Worm (Caenorhabditis elegans) whole organism, L4 larva: ENCODE data around the gene srx-76.
A peak's percentile ranks its signal among the peaks of the same experiment; 100 is the strongest.

Experiments used
- F37D6.2 ChIP-seq: sonication (generic microtip); optimal IDR thresholded peaks from 2 replicates; lab custom pipeline; 2016; ENCODE audit warnings: mild to moderate bottlenecking, missing genetic modification characterization, missing compliant biosample characterization
- F49E8.2 ChIP-seq: sonication (generic microtip); optimal IDR thresholded peaks from 2 replicates; lab custom pipeline; 2016; ENCODE audit warnings: missing compliant biosample characterization, mild to moderate bottlenecking, missing genetic modification characterization, borderline replicate concordance
- T20F7.1 ChIP-seq: fragments of 200-800 bp; sonication (Bioruptor generic); optimal IDR thresholded peaks from 2 replicates; lab custom pipeline; 2018; ENCODE audit warnings: mild to moderate bottlenecking, missing genetic modification characterization, missing compliant biosample characterization
- T26A8.4 ChIP-seq: fragments of 200-800 bp; sonication (Bioruptor generic); IDR thresholded peaks from 2 replicates; pipeline ENCODE4 v1.3.6; 2022; ENCODE audit warnings: missing genetic modification characterization, missing compliant biosample characterization
- Y105C5A.15 ChIP-seq: fragments of 200-800 bp; sonication (Bioruptor generic); IDR thresholded peaks from 2 replicates; pipeline ENCODE4 v1.3.6; 2022; ENCODE audit warnings: missing genetic modification characterization, missing compliant biosample characterization
- Y5F2A.4 ChIP-seq: fragments of 200-800 bp; sonication (Bioruptor generic); optimal IDR thresholded peaks from 2 replicates; lab custom pipeline; 2018; ENCODE audit warnings: mild to moderate bottlenecking, missing genetic modification characterization, missing compliant biosample characterization
- aha-1 ChIP-seq: fragments of 150-350 bp; peaks from one replicate; lab custom pipeline; 2014; ENCODE audit warnings: missing biosample characterization, missing genetic modification characterization
- ceh-62 ChIP-seq: sonication (generic microtip); optimal IDR thresholded peaks from 2 replicates; lab custom pipeline; 2017; ENCODE audit warnings: missing biosample characterization, missing genetic modification characterization
- ces-1 ChIP-seq: fragments of 150-350 bp; sonication (generic microtip); optimal IDR thresholded peaks from 4 replicates; lab custom pipeline; 2014; ENCODE audit warnings: missing biosample characterization, missing genetic modification reagents, missing genetic modification characterization
- daf-16 ChIP-seq, 3 experiments: sonication (generic microtip); optimal IDR thresholded peaks; 2 replicates each; lab custom pipeline; 2016 to 2017; ENCODE audit warnings: missing genetic modification characterization in 3 of 3, missing genetic modification reagents in 3 of 3, mild to moderate bottlenecking in 2 of 3, missing compliant biosample characterization in 2 of 3, missing biosample characterization in 1 of 3, moderate library complexity in 1 of 3
- daf-19 ChIP-seq: fragments of 200-800 bp; sonication (Bioruptor generic); conservative IDR thresholded peaks from 2 replicates; pipeline ENCODE4 v1.3.6; 2022; ENCODE audit warnings: missing genetic modification characterization, missing compliant biosample characterization
- dmd-6 ChIP-seq: fragments of 200-800 bp; sonication (Bioruptor generic); IDR thresholded peaks from 2 replicates; pipeline ENCODE4 v1.3.6; 2022; ENCODE audit warnings: missing genetic modification reagents, missing genetic modification characterization, missing compliant biosample characterization
- dve-1 ChIP-seq: sonication (generic microtip); optimal IDR thresholded peaks from 2 replicates; lab custom pipeline; 2017; ENCODE audit warnings: antibody characterized with exemption, mild to moderate bottlenecking, missing genetic modification characterization, missing compliant biosample characterization; ENCODE audit not compliant: insufficient read depth
- gei-8 ChIP-seq: fragments of 200-800 bp; sonication (Bioruptor generic); optimal IDR thresholded peaks from 2 replicates; lab custom pipeline; 2018; ENCODE audit warnings: mild to moderate bottlenecking, missing genetic modification characterization, missing compliant biosample characterization
- hif-1 ChIP-seq, 2 experiments: sonication (generic microtip); optimal IDR thresholded peaks; 2 replicates each; lab custom pipeline; 2016 to 2017; ENCODE audit warnings: missing compliant biosample characterization in 2 of 2, missing genetic modification characterization in 2 of 2, missing genetic modification reagents in 2 of 2, missing genotype in 2 of 2, mild to moderate bottlenecking in 1 of 2
- hlh-11 ChIP-seq: fragments of 200-800 bp; sonication (Bioruptor generic); optimal IDR thresholded peaks from 2 replicates; lab custom pipeline; 2018; ENCODE audit warnings: mild to moderate bottlenecking, missing genetic modification characterization, missing compliant biosample characterization
- hlh-30 ChIP-seq: sonication (generic microtip); optimal IDR thresholded peaks from 2 replicates; lab custom pipeline; 2017; ENCODE audit warnings: antibody characterized with exemption, mild to moderate bottlenecking, missing genetic modification characterization, missing compliant biosample characterization; ENCODE audit not compliant: insufficient read depth
- jun-1 ChIP-seq: fragments of 150-350 bp; optimal IDR thresholded peaks from 2 replicates; lab custom pipeline; 2014; ENCODE audit warnings: missing biosample characterization, missing genetic modification reagents, missing genetic modification characterization
- lin-1 ChIP-seq: fragments of 200-800 bp; sonication (Bioruptor generic); IDR thresholded peaks from 2 replicates; pipeline ENCODE4 v1.3.6; 2022; ENCODE audit warnings: missing genetic modification reagents, missing genetic modification characterization, missing compliant biosample characterization
- lir-3 ChIP-seq: sonication (generic microtip); optimal IDR thresholded peaks from 2 replicates; lab custom pipeline; 2016; ENCODE audit warnings: mild to moderate bottlenecking, missing genetic modification characterization, missing compliant biosample characterization
- lsy-2 ChIP-seq, 2 experiments: fragments of 150-350 bp in 1 of 2; sonication (generic microtip) in 1 of 2; optimal IDR thresholded peaks; 2 replicates each; lab custom pipeline; 2014 to 2017; ENCODE audit warnings: missing biosample characterization in 2 of 2, missing genetic modification characterization in 2 of 2
- mdl-1 ChIP-seq, 2 experiments: fragments of 150-350 bp in 1 of 2; sonication (generic microtip) in 1 of 2; optimal IDR thresholded peaks; 2 replicates each; lab custom pipeline; 2014 to 2017; ENCODE audit warnings: missing biosample characterization in 2 of 2, missing genetic modification characterization in 2 of 2
- mdt-29 ChIP-seq: fragments of 200-800 bp; sonication (Bioruptor generic); IDR thresholded peaks from 2 replicates; pipeline ENCODE4 v1.3.6; 2022; ENCODE audit warnings: missing genetic modification reagents, missing genetic modification characterization, missing compliant biosample characterization
- mes-2 ChIP-seq: sonication (generic microtip); optimal IDR thresholded peaks from 2 replicates; lab custom pipeline; 2016; ENCODE audit warnings: missing genotype, mild to moderate bottlenecking, missing genetic modification characterization, missing compliant biosample characterization; ENCODE audit not compliant: poor library complexity, severe bottlenecking
- mxl-3 ChIP-seq: fragments of 200-800 bp; sonication (Bioruptor generic); optimal IDR thresholded peaks from 2 replicates; lab custom pipeline; 2018; ENCODE audit warnings: mild to moderate bottlenecking, missing genetic modification characterization, missing compliant biosample characterization
- nhr-10 ChIP-seq: fragments of 150-350 bp; optimal IDR thresholded peaks from 2 replicates; lab custom pipeline; 2014; ENCODE audit warnings: missing biosample characterization, missing genetic modification characterization
- nhr-102 ChIP-seq: sonication (generic microtip); optimal IDR thresholded peaks from 2 replicates; lab custom pipeline; 2016; ENCODE audit warnings: mild to moderate bottlenecking, missing genetic modification characterization, moderate library complexity, missing compliant biosample characterization
- nhr-237 ChIP-seq: sonication (generic microtip); optimal IDR thresholded peaks from 2 replicates; lab custom pipeline; 2017; ENCODE audit warnings: missing biosample characterization, missing genetic modification characterization
- nhr-28 ChIP-seq: fragments of 150-350 bp; optimal IDR thresholded peaks from 2 replicates; lab custom pipeline; 2014; ENCODE audit warnings: missing biosample characterization, missing genetic modification characterization
- nhr-42 ChIP-seq: fragments of 200-800 bp; sonication (Bioruptor generic); IDR thresholded peaks from 2 replicates; pipeline ENCODE4 v1.3.6; 2022; ENCODE audit warnings: missing genetic modification characterization, missing compliant biosample characterization
- nhr-48 ChIP-seq: sonication (generic microtip); optimal IDR thresholded peaks from 2 replicates; lab custom pipeline; 2016; ENCODE audit warnings: mild to moderate bottlenecking, missing genetic modification characterization, missing compliant biosample characterization
- nhr-76 ChIP-seq: fragments of 150-350 bp; optimal IDR thresholded peaks from 2 replicates; lab custom pipeline; 2014; ENCODE audit warnings: missing biosample characterization, missing genetic modification characterization
- nhr-77 ChIP-seq: fragments of 150-350 bp; optimal IDR thresholded peaks from 2 replicates; lab custom pipeline; 2014; ENCODE audit warnings: missing biosample characterization, missing genetic modification characterization
- pha-4 ChIP-seq, 2 experiments: fragments of 150-350 bp in 1 of 2; fragments of 200-800 bp in 1 of 2; sonication (Bioruptor generic) in 1 of 2; IDR thresholded peaks in 1 of 2; optimal IDR thresholded peaks in 1 of 2; 2 replicates each; pipeline versions ENCODE4 v1.3.6 to Lab custom; 2014 to 2022; ENCODE audit warnings: missing genetic modification characterization in 2 of 2, missing genetic modification reagents in 2 of 2, missing biosample characterization in 1 of 2, missing compliant biosample characterization in 1 of 2
- php-3 ChIP-seq: fragments of 200-800 bp; sonication (Bioruptor generic); IDR thresholded peaks from 2 replicates; pipeline ENCODE4 v1.3.6; 2022; ENCODE audit warnings: missing genetic modification reagents, missing genetic modification characterization, missing compliant biosample characterization
- pqm-1 ChIP-seq: sonication (generic microtip); optimal IDR thresholded peaks from 2 replicates; lab custom pipeline; 2017; ENCODE audit warnings: missing biosample characterization, missing genetic modification characterization
- rbr-2 ChIP-seq: sonication (generic microtip); optimal IDR thresholded peaks from 2 replicates; lab custom pipeline; 2016; ENCODE audit warnings: missing genotype, missing genetic modification characterization, missing compliant biosample characterization
- saeg-2 ChIP-seq: fragments of 200-800 bp; sonication (Bioruptor generic); IDR thresholded peaks from 2 replicates; pipeline ENCODE4 v1.3.6; 2022; ENCODE audit warnings: missing genetic modification reagents, missing genetic modification characterization, missing compliant biosample characterization
- set-16 ChIP-seq: fragments of 200-800 bp; sonication (Bioruptor generic); IDR thresholded peaks from 2 replicates; pipeline ENCODE4 v1.3.6; 2022; ENCODE audit warnings: missing genetic modification reagents, missing genetic modification characterization, missing compliant biosample characterization
- snpc-4 ChIP-seq: fragments of 150-350 bp; optimal IDR thresholded peaks from 2 replicates; lab custom pipeline; 2014; ENCODE audit warnings: missing biosample characterization, missing genetic modification characterization
- tra-1 ChIP-seq: fragments of 200-800 bp; sonication (Bioruptor generic); IDR thresholded peaks from 2 replicates; pipeline ENCODE4 v1.3.6; 2022; ENCODE audit warnings: missing genetic modification reagents, missing genetic modification characterization, missing compliant biosample characterization
- unc-62 ChIP-seq, 3 experiments: fragments of 150-350 bp in 1 of 3; sonication (generic microtip); optimal IDR thresholded peaks in 2 of 3; peaks in 1 of 3; 1 replicate in 1 of 3; 2 replicates in 2 of 3; lab custom pipeline; 2014 to 2017; ENCODE audit warnings: missing biosample characterization in 3 of 3, missing genetic modification characterization in 3 of 3, missing genetic modification reagents in 3 of 3, missing genotype in 1 of 3
- zag-1 ChIP-seq: fragments of 150-350 bp; optimal IDR thresholded peaks from 2 replicates; lab custom pipeline; 2014; ENCODE audit warnings: missing biosample characterization, missing genetic modification characterization
- zfp-3 ChIP-seq: fragments of 200-800 bp; sonication (Bioruptor generic); conservative IDR thresholded peaks from 2 replicates; pipeline ENCODE4 v1.3.6; 2022; ENCODE audit warnings: missing genetic modification reagents, missing genetic modification characterization, missing compliant biosample characterization
- zip-11 ChIP-seq: fragments of 200-800 bp; sonication (Bioruptor generic); IDR thresholded peaks from 2 replicates; pipeline ENCODE4 v1.3.6; 2022; ENCODE audit warnings: missing genetic modification characterization, missing compliant biosample characterization
- zip-2 ChIP-seq: fragments of 150-350 bp; optimal IDR thresholded peaks from 2 replicates; lab custom pipeline; 2014; ENCODE audit warnings: missing biosample characterization, missing genetic modification characterization

srx-76 gene

ce11 chrV:11885087-11885486 is 6.5 kb upstream of the srx-76 start (continued):
- TF ChIP-seq gei-8 (GFP tag; lab: Kevin White, UChicago): no peak
- no peak for TF ChIP-seq T26A8.4 (GFP tag; lab: Robert Waterston, UW)
- no peak for TF ChIP-seq nhr-42 (GFP tag; lab: Robert Waterston, UW)
- no peak for TF ChIP-seq F49E8.2 (tag; lab: Kevin White, UChicago)
- TF ChIP-seq mdt-29 (GFP tag; lab: Robert Waterston, UW): no peak
- TF ChIP-seq daf-16 (GFP tag; optimal IDR thresholded peaks at IDR 0.05; lab: Kevin White, UChicago): no peak
- TF ChIP-seq daf-16 (tag; optimal IDR thresholded peaks at IDR 0.05; lab: Kevin White, UChicago): peak; percentile 82
- peak; percentile 29 for TF ChIP-seq pqm-1 (tag; lab: Kevin White, UChicago)

ce11 chrV:11885939-11886338 is 5.7 kb upstream of the srx-76 start:
- TF ChIP-seq ceh-62: no peak
- peak; percentile 19 for TF ChIP-seq aha-1 (tag; lab: Kevin White, UChicago)
- peak; percentile 67; the same call in 1 of the 2 replicates for TF ChIP-seq lin-1
- TF ChIP-seq ces-1 (GFP tag; lab: Kevin White, UChicago): no peak
- TF ChIP-seq dmd-6 (GFP tag; lab: Robert Waterston, UW): peak; percentile 88
- TF ChIP-seq Y5F2A.4: no peak
- TF ChIP-seq hlh-30 (tag; lab: Kevin White, UChicago): peak; percentile 91
- TF ChIP-seq nhr-48 (tag; lab: Kevin White, UChicago): peak; percentile 62
- TF ChIP-seq F37D6.2 (tag; lab: Kevin White, UChicago): no peak
- peak; percentile 73 for TF ChIP-seq nhr-10 (tag; lab: Kevin White, UChicago)
- 0 out of 2 replicates have a peak, but pooled peaks have one; percentile 23 for TF ChIP-seq zfp-3 (GFP tag; lab: Robert Waterston, UW)
- peak; percentile 75; the same call in 1 of the 2 replicates for TF ChIP-seq mdt-29 (GFP tag; lab: Robert Waterston, UW)
- no peak for TF ChIP-seq nhr-237 (tag; lab: Kevin White, UChicago)
- TF ChIP-seq rbr-2 (tag; lab: Kevin White, UChicago): no peak
- no peak for TF ChIP-seq jun-1 (tag; lab: Kevin White, UChicago)
- no peak for TF ChIP-seq daf-19
- TF ChIP-seq hif-1 (tag; optimal IDR thresholded peaks at IDR 0.05; lab: Kevin White, UChicago): peak in 1 of 2 experiments; percentile 40
- TF ChIP-seq nhr-77: peak; percentile 81
- TF ChIP-seq unc-62 (GFP tag; optimal IDR thresholded peaks at IDR 0.05 in 1 of 2; lab: Kevin White, UChicago): peak in 1 of 2 experiments; percentile 94
- TF ChIP-seq unc-62 (tag; optimal IDR thresholded peaks at IDR 0.05; lab: Kevin White, UChicago): no peak
- TF ChIP-seq php-3: no peak
- TF ChIP-seq zag-1 (tag; lab: Kevin White, UChicago): no peak
- peak; percentile 81 for TF ChIP-seq mxl-3 (GFP tag; lab: Kevin White, UChicago)
- TF ChIP-seq nhr-76 (tag; lab: Kevin White, UChicago): peak; percentile 6
- TF ChIP-seq nhr-42 (GFP tag; lab: Robert Waterston, UW): no peak
- TF ChIP-seq T20F7.1 (GFP tag; lab: Kevin White, UChicago): peak; percentile 50
- TF ChIP-seq nhr-102: peak; percentile 42
- no peak for TF ChIP-seq snpc-4
- TF ChIP-seq mes-2 (tag; lab: Kevin White, UChicago): peak; percentile 32
- TF ChIP-seq set-16: no peak
- TF ChIP-seq dve-1 (tag; lab: Kevin White, UChicago): peak; percentile 98
- TF ChIP-seq pha-4 (GFP tag; IDR thresholded peaks at IDR 0.05; lab: Robert Waterston, UW): no peak
- peak; percentile 2 for TF ChIP-seq pha-4 (tag; optimal IDR thresholded peaks at IDR 0.05; lab: Kevin White, UChicago)
- TF ChIP-seq mdl-1 (tag; optimal IDR thresholded peaks at IDR 0.05; lab: Kevin White, UChicago): peak in 1 of 2 experiments; percentile 93
- peak in 1 of 2 experiments; percentile 78 for TF ChIP-seq daf-16 (GFP tag; optimal IDR thresholded peaks at IDR 0.05; lab: Kevin White, UChicago)
- TF ChIP-seq daf-16 (tag; optimal IDR thresholded peaks at IDR 0.05; lab: Kevin White, UChicago): peak; percentile 97
- no peak for TF ChIP-seq zip-11
- no peak for TF ChIP-seq zip-2 (tag; lab: Kevin White, UChicago)
- no peak for TF ChIP-seq Y105C5A.15 (GFP tag; lab: Robert Waterston, UW)
- peak; percentile 85 for TF ChIP-seq nhr-28
- 0 out of 2 replicates have a peak, but pooled peaks have one; percentile 28 for TF ChIP-seq tra-1 (GFP tag; lab: Robert Waterston, UW)
- TF ChIP-seq lir-3: no peak
- no peak for TF ChIP-seq saeg-2 (GFP tag; lab: Robert Waterston, UW)
- peak; percentile 92 for TF ChIP-seq hlh-11 (tag; lab: Kevin White, UChicago)
- TF ChIP-seq lsy-2 (tag; optimal IDR thresholded peaks at IDR 0.05; lab: Kevin White, UChicago): peak; percentile 44 to 66
